Worm (Caenorhabditis elegans) whole organism, L2 larva: ENCODE data around the gene mltn-7.

Experiments used
- C34F6.9 ChIP-seq: fragments of 150-350 bp; optimal IDR thresholded peaks from 2 replicates; lab custom pipeline; 2014; ENCODE audit warnings: missing biosample characterization, missing genetic modification characterization
- F13H6.1 ChIP-seq: sonication (generic microtip); optimal IDR thresholded peaks from 2 replicates; lab custom pipeline; 2016; ENCODE audit warnings: missing genetic modification characterization, missing compliant biosample characterization
- R02D3.7 ChIP-seq: fragments of 150-350 bp; optimal IDR thresholded peaks from 2 replicates; lab custom pipeline; 2014; ENCODE audit warnings: missing biosample characterization, missing genetic modification characterization
- Y55F3AM.14 ChIP-seq: fragments of 200-800 bp; sonication (Bioruptor generic); optimal IDR thresholded peaks from 2 replicates; lab custom pipeline; 2018; ENCODE audit warnings: mild to moderate bottlenecking, missing genetic modification characterization, missing compliant biosample characterization
- ZK546.5 ChIP-seq: sonication (generic microtip); optimal IDR thresholded peaks from 2 replicates; lab custom pipeline; 2017; ENCODE audit warnings: missing biosample characterization, missing genetic modification characterization
- alr-1 ChIP-seq: fragments of 150-350 bp; optimal IDR thresholded peaks from 2 replicates; lab custom pipeline; 2014; ENCODE audit warnings: missing biosample characterization, missing genetic modification characterization
- aly-2 ChIP-seq: fragments of 150-350 bp; optimal IDR thresholded peaks from 2 replicates; lab custom pipeline; 2014; ENCODE audit warnings: missing biosample characterization, missing genetic modification characterization
- blmp-1 ChIP-seq: sonication (generic microtip); optimal IDR thresholded peaks from 2 replicates; lab custom pipeline; 2017; ENCODE audit warnings: missing genetic modification characterization, mild to moderate bottlenecking, missing compliant biosample characterization, antibody characterized with exemption, moderate library complexity; ENCODE audit not compliant: insufficient read depth
- ceh-16 ChIP-seq: fragments of 150-350 bp; optimal IDR thresholded peaks from 2 replicates; lab custom pipeline; 2014; ENCODE audit warnings: missing biosample characterization, missing genetic modification characterization
- egl-27 ChIP-seq: sonication (generic microtip); optimal IDR thresholded peaks from 3 replicates; lab custom pipeline; 2017; ENCODE audit warnings: missing biosample characterization, missing genetic modification reagents, missing genetic modification characterization
- elt-1 ChIP-seq: fragments of 150-350 bp; optimal IDR thresholded peaks from 2 replicates; lab custom pipeline; 2014; ENCODE audit warnings: missing biosample characterization, missing genetic modification characterization
- elt-3 ChIP-seq: sonication (generic microtip); optimal IDR thresholded peaks from 2 replicates; lab custom pipeline; 2017; ENCODE audit warnings: missing biosample characterization, missing genetic modification characterization
- fos-1 ChIP-seq: fragments of 150-350 bp; optimal IDR thresholded peaks from 2 replicates; lab custom pipeline; 2014; ENCODE audit warnings: missing biosample characterization, missing genetic modification characterization
- lin-13 ChIP-seq: fragments of 150-350 bp; optimal IDR thresholded peaks from 2 replicates; lab custom pipeline; 2014; ENCODE audit warnings: missing biosample characterization, missing genetic modification reagents, missing genetic modification characterization
- lin-39 ChIP-seq: fragments of 150-350 bp; optimal IDR thresholded peaks from 2 replicates; lab custom pipeline; 2014; ENCODE audit warnings: missing biosample characterization, missing genetic modification reagents, missing genetic modification characterization
- lsy-2 ChIP-seq, 2 experiments: fragments of 150-350 bp in 1 of 2; sonication (generic microtip) in 1 of 2; optimal IDR thresholded peaks; 2 replicates each; lab custom pipeline; 2014 to 2017; ENCODE audit warnings: missing biosample characterization in 2 of 2, missing genetic modification characterization in 2 of 2
- mab-5 ChIP-seq: fragments of 150-350 bp; optimal IDR thresholded peaks from 2 replicates; lab custom pipeline; 2014; ENCODE audit warnings: missing biosample characterization, missing genetic modification characterization
- mbf-1 ChIP-seq: sonication (generic microtip); optimal IDR thresholded peaks from 2 replicates; lab custom pipeline; 2017; ENCODE audit warnings: missing biosample characterization, missing genetic modification characterization
- mdl-1 ChIP-seq, 2 experiments: fragments of 150-350 bp in 1 of 2; sonication (generic microtip) in 1 of 2; optimal IDR thresholded peaks; 2 replicates each; lab custom pipeline; 2017; ENCODE audit warnings: missing biosample characterization in 2 of 2, missing genetic modification characterization in 2 of 2
- nhr-10 ChIP-seq: sonication (generic microtip); optimal IDR thresholded peaks from 2 replicates; lab custom pipeline; 2017; ENCODE audit warnings: missing biosample characterization, missing genetic modification characterization
- nhr-11 ChIP-seq: fragments of 150-350 bp; optimal IDR thresholded peaks from 2 replicates; lab custom pipeline; 2014; ENCODE audit warnings: missing biosample characterization, missing genetic modification characterization
- nhr-12 ChIP-seq: fragments of 150-350 bp; optimal IDR thresholded peaks from 2 replicates; lab custom pipeline; 2014; ENCODE audit warnings: missing biosample characterization, missing genetic modification characterization
- nhr-129 ChIP-seq: fragments of 150-350 bp; optimal IDR thresholded peaks from 2 replicates; lab custom pipeline; 2014; ENCODE audit warnings: missing biosample characterization, missing genetic modification characterization
- nhr-23 ChIP-seq: fragments of 150-350 bp; optimal IDR thresholded peaks from 2 replicates; lab custom pipeline; 2014; ENCODE audit warnings: missing biosample characterization, missing genetic modification reagents, missing genetic modification characterization
- nhr-237 ChIP-seq: fragments of 150-350 bp; optimal IDR thresholded peaks from 2 replicates; lab custom pipeline; 2014; ENCODE audit warnings: missing biosample characterization, missing genetic modification characterization
- nhr-25 ChIP-seq: fragments of 150-350 bp; sonication (generic microtip); optimal IDR thresholded peaks from 3 replicates; lab custom pipeline; 2014; ENCODE audit warnings: missing biosample characterization, missing genetic modification characterization
- nhr-6 ChIP-seq: fragments of 150-350 bp; optimal IDR thresholded peaks from 2 replicates; lab custom pipeline; 2014; ENCODE audit warnings: missing biosample characterization, missing genetic modification characterization
- nhr-77 ChIP-seq: fragments of 150-350 bp; optimal IDR thresholded peaks from 2 replicates; lab custom pipeline; 2014; ENCODE audit warnings: missing biosample characterization, missing genetic modification characterization
- sem-4 ChIP-seq: fragments of 150-350 bp; optimal IDR thresholded peaks from 2 replicates; lab custom pipeline; 2014; ENCODE audit warnings: missing biosample characterization, missing genetic modification reagents, missing genetic modification characterization
- sma-3 ChIP-seq: sonication (generic microtip); optimal IDR thresholded peaks from 2 replicates; lab custom pipeline; 2016; ENCODE audit warnings: missing genetic modification reagents, missing genetic modification characterization, missing compliant biosample characterization
- snpc-4 ChIP-seq: fragments of 150-350 bp; optimal IDR thresholded peaks from 2 replicates; lab custom pipeline; 2014; ENCODE audit warnings: missing biosample characterization, missing genetic modification characterization
- unc-39 ChIP-seq: fragments of 150-350 bp; optimal IDR thresholded peaks from 2 replicates; lab custom pipeline; 2014; ENCODE audit warnings: missing biosample characterization, missing genetic modification characterization
- unc-55 ChIP-seq: fragments of 150-350 bp; sonication (generic microtip); optimal IDR thresholded peaks from 3 replicates; lab custom pipeline; 2014; ENCODE audit warnings: missing biosample characterization, missing genetic modification reagents, missing genetic modification characterization
- unc-62 ChIP-seq: fragments of 150-350 bp; optimal IDR thresholded peaks from 2 replicates; lab custom pipeline; 2014; ENCODE audit warnings: missing biosample characterization, missing genetic modification reagents, missing genetic modification characterization
- zag-1 ChIP-seq: fragments of 150-350 bp; optimal IDR thresholded peaks from 2 replicates; lab custom pipeline; 2014; ENCODE audit warnings: missing biosample characterization, missing genetic modification characterization
- ztf-11 ChIP-seq: sonication (generic microtip); optimal IDR thresholded peaks from 2 replicates; lab custom pipeline; 2017; ENCODE audit warnings: missing biosample characterization, missing genetic modification characterization
- ztf-4 ChIP-seq: fragments of 150-350 bp; optimal IDR thresholded peaks from 2 replicates; lab custom pipeline; 2014; ENCODE audit warnings: missing biosample characterization, missing genetic modification characterization

The mltn-7 gene

ce11 chrV:356959-357702, 13.0 kb upstream of the mltn-7 start:
- no peak for TF ChIP-seq egl-27 (tag; lab: Kevin White, UChicago)
- TF ChIP-seq nhr-237 (tag; lab: Kevin White, UChicago), result no peak
- no peak for TF ChIP-seq unc-39
- no peak for TF ChIP-seq nhr-25
- no peak for TF ChIP-seq sem-4 (tag; lab: Kevin White, UChicago)
- no peak for TF ChIP-seq elt-1 (tag; lab: Kevin White, UChicago)
- no peak for TF ChIP-seq ceh-16 (tag; lab: Kevin White, UChicago)
- TF ChIP-seq sma-3 (GFP tag; lab: Kevin White, UChicago), result no peak
- no peak for TF ChIP-seq nhr-10
- TF ChIP-seq ZK546.5 (tag; lab: Kevin White, UChicago), result no peak
- no peak for TF ChIP-seq nhr-12 (tag; lab: Kevin White, UChicago)
- no peak for TF ChIP-seq ztf-11
- no peak for TF ChIP-seq C34F6.9 (tag; lab: Kevin White, UChicago)
- no peak for TF ChIP-seq mbf-1 (tag; lab: Kevin White, UChicago)
- no peak for TF ChIP-seq nhr-11 (tag; lab: Kevin White, UChicago)
- no peak for TF ChIP-seq fos-1 (tag; lab: Kevin White, UChicago)
- TF ChIP-seq, all 48 proteins: peak for 0

ce11 chrV:358473-358872, 11.7 kb upstream of the mltn-7 start:
- no peak for TF ChIP-seq lsy-2 (tag; optimal IDR thresholded peaks at IDR 0.05; lab: Kevin White, UChicago)
- no peak for TF ChIP-seq nhr-25
- TF ChIP-seq mdl-1 (tag; optimal IDR thresholded peaks at IDR 0.05; lab: Kevin White, UChicago), result no peak
- TF ChIP-seq elt-3 (tag; lab: Kevin White, UChicago), result no peak
- no peak for TF ChIP-seq nhr-6 (tag; lab: Kevin White, UChicago)
- TF ChIP-seq sma-3 (GFP tag; lab: Kevin White, UChicago), result no peak
- TF ChIP-seq mab-5 (tag; lab: Kevin White, UChicago), result no peak
- no peak for TF ChIP-seq unc-39
- no peak for TF ChIP-seq snpc-4 (tag; lab: Kevin White, UChicago)
- TF ChIP-seq nhr-23 (tag; lab: Kevin White, UChicago), result no peak

- TF ChIP-seq snpc-4 (tag; lab: Kevin White, UChicago) (no peak), unc-62 (GFP tag; lab: Kevin White, UChicago) (no peak), ztf-4 (tag; lab: Kevin White, UChicago) (no peak), alr-1 (tag; lab: Kevin White, UChicago) (no peak), Y55F3AM.14 (no peak), nhr-77 (tag; lab: Kevin White, UChicago) (no peak), sma-3 (GFP tag; lab: Kevin White, UChicago) (no peak), elt-1 (tag; lab: Kevin White, UChicago) (no peak), ztf-11 (no peak), aly-2 (tag; lab: Kevin White, UChicago) (no peak), nhr-6 (tag; lab: Kevin White, UChicago) (no peak), nhr-237 (tag; lab: Kevin White, UChicago) (no peak), lin-39 (tag; lab: Kevin White, UChicago) (no peak), zag-1 (no peak), lin-13 (GFP tag; lab: Kevin White, UChicago) (no peak), nhr-129 (tag; lab: Kevin White, UChicago) (no peak), sem-4 (tag; lab: Kevin White, UChicago) (no peak), blmp-1 (no peak), unc-55 (no peak), R02D3.7 (tag; lab: Kevin White, UChicago) (no peak)
Observed at ce11 chrV:359466-359865, 10.7 kb upstream of the mltn-7 start, which contains the start of gene T22H9.1. Gene T22H9.1, plus strand, starts transcription at chrV:359766.

ce11 chrV:360068-360467, 10.1 kb upstream of the mltn-7 start:
- TF ChIP-seq F13H6.1 (tag; lab: Kevin White, UChicago) (no peak), Y55F3AM.14 (no peak)
